Fruit fly (Drosophila melanogaster): ENCODE data around the gene Tsp.
A peak's percentile ranks its signal among the peaks of the same experiment; 100 is the strongest.

Tsp gene

dm6 chr2L:6682909-6683308 lies 26.0 kb downstream of the Tsp start:
- TF ChIP-seq Vsx2 (GFP tag; optimal IDR thresholded peaks at IDR 0.05; ENCODE audit: partially characterized antibody) (no peak), Hr83 (GFP tag; optimal IDR thresholded peaks at IDR 0.05; ENCODE audit: poor library complexity, severe bottlenecking) (no peak), OdsH (GFP tag; optimal IDR thresholded peaks at IDR 0.05) (no peak), br (GFP tag; optimal IDR thresholded peaks at IDR 0.05) (no peak), CrebA (GFP tag; optimal IDR thresholded peaks at IDR 0.05; ENCODE audit: borderline replicate concordance) (no peak)

dm6 chr2L:6677453-6677852 lies 31.4 kb downstream of the Tsp start, which contains the start of gene Nse1:
Gene Nse1, minus strand, starts transcription at chr2L:6677625.
- TF ChIP-seq N (GFP tag; optimal IDR thresholded peaks at IDR 0.05), result no peak
- TF ChIP-seq Dif (GFP tag; optimal IDR thresholded peaks at IDR 0.05; ENCODE audit: partially characterized antibody), result no peak
- no peak for TF ChIP-seq rgr (GFP tag; optimal IDR thresholded peaks at IDR 0.05)
- no peak for TF ChIP-seq Hr83 (GFP tag; optimal IDR thresholded peaks at IDR 0.05; ENCODE audit: poor library complexity, severe bottlenecking)
- TF ChIP-seq pan (optimal IDR thresholded peaks at IDR 0.05), result no peak
- TF ChIP-seq tai (GFP tag; optimal IDR thresholded peaks at IDR 0.05), result no peak
- TF ChIP-seq woc (GFP tag; optimal IDR thresholded peaks at IDR 0.05), result no peak
- no peak for TF ChIP-seq fru (GFP tag; optimal IDR thresholded peaks at IDR 0.05)
- TF ChIP-seq h (GFP tag; optimal IDR thresholded peaks at IDR 0.05), result no peak
- TF ChIP-seq CG32264 (GFP tag; optimal IDR thresholded peaks at IDR 0.05), result no peak
- TF ChIP-seq br (GFP tag; optimal IDR thresholded peaks at IDR 0.05), result no peak
- no peak for TF ChIP-seq Myc (optimal IDR thresholded peaks at IDR 0.05)
- no peak for TF ChIP-seq OdsH (GFP tag; optimal IDR thresholded peaks at IDR 0.05)
- TF ChIP-seq dsf (GFP tag; optimal IDR thresholded peaks at IDR 0.05; ENCODE audit: borderline replicate concordance), result no peak
- no peak for TF ChIP-seq jim (GFP tag; optimal IDR thresholded peaks at IDR 0.05)
- TF ChIP-seq Hnf4 (GFP tag; optimal IDR thresholded peaks at IDR 0.05), result no peak

dm6 chr2L:6676535-6676934 lies 32.4 kb downstream of the Tsp start, which contains the start of gene cort:
Gene cort, minus strand, starts transcription at chr2L:6676635.
- no peak for TF ChIP-seq CrebA (GFP tag; optimal IDR thresholded peaks at IDR 0.05; ENCODE audit: borderline replicate concordance)
- TF ChIP-seq CG32264 (GFP tag; optimal IDR thresholded peaks at IDR 0.05), result no peak

dm6 chr2L:6673211-6674012 lies 35.5 kb downstream of the Tsp start, which contains the start of gene Spn27A:
Gene Spn27A, minus strand, starts transcription at chr2L:6673347.
- TF ChIP-seq Mio (GFP tag; optimal IDR thresholded peaks at IDR 0.05) (no peak), N (GFP tag; optimal IDR thresholded peaks at IDR 0.05) (no peak), CG32264 (GFP tag; optimal IDR thresholded peaks at IDR 0.05) (no peak), h (GFP tag; optimal IDR thresholded peaks at IDR 0.05) (peak; percentile 77), woc (GFP tag; optimal IDR thresholded peaks at IDR 0.05) (peak; percentile 76), GATAd (GFP tag; optimal IDR thresholded peaks at IDR 0.05) (no peak), lola (GFP tag; optimal IDR thresholded peaks at IDR 0.05) (no peak), Sp1 (GFP tag; optimal IDR thresholded peaks at IDR 0.05) (peak; percentile 36), dsf (GFP tag; optimal IDR thresholded peaks at IDR 0.05; ENCODE audit: borderline replicate concordance) (peak; percentile 37), fru (GFP tag; optimal IDR thresholded peaks at IDR 0.05) (no peak), tai (GFP tag; optimal IDR thresholded peaks at IDR 0.05) (no peak), brk (GFP tag; optimal IDR thresholded peaks at IDR 0.05) (no peak), OdsH (GFP tag; optimal IDR thresholded peaks at IDR 0.05) (peak; percentile 72), psq (GFP tag; optimal IDR thresholded peaks at IDR 0.05) (peak; percentile 98), foxo (GFP tag; optimal IDR thresholded peaks at IDR 0.05) (peak; percentile 15 to 74), dl (GFP tag; optimal IDR thresholded peaks at IDR 0.05; ENCODE audit: insufficient read depth in 1 of 2, partially characterized antibody in 2 of 2) (peak; percentile 7 to 37), CG9705 (GFP tag; optimal IDR thresholded peaks at IDR 0.05) (peak; percentile 54), Rel (GFP tag; optimal IDR thresholded peaks at IDR 0.05) (no peak), Rel (tag; optimal IDR thresholded peaks at IDR 0.05) (peak; percentile 99), Hr78 (GFP tag; optimal IDR thresholded peaks at IDR 0.05) (no peak), HLH106 (tag; optimal IDR thresholded peaks at IDR 0.05) (peak; percentile 55), usp (GFP tag; optimal IDR thresholded peaks at IDR 0.05) (no peak), dmrt93B (GFP tag; optimal IDR thresholded peaks at IDR 0.05) (no peak), sage (GFP tag; optimal IDR thresholded peaks at IDR 0.05) (no peak), Dif (GFP tag; optimal IDR thresholded peaks at IDR 0.05; ENCODE audit: partially characterized antibody) (peak; percentile 67), br (GFP tag; optimal IDR thresholded peaks at IDR 0.05) (peak; percentile 64), ey (GFP tag; optimal IDR thresholded peaks at IDR 0.05) (peak; percentile 77), jim (GFP tag; optimal IDR thresholded peaks at IDR 0.05) (no peak), Hnf4 (GFP tag; optimal IDR thresholded peaks at IDR 0.05) (peak; percentile 62), CrebA (GFP tag; optimal IDR thresholded peaks at IDR 0.05; ENCODE audit: borderline replicate concordance) (no peak), pan (optimal IDR thresholded peaks at IDR 0.05) (no peak), Hr83 (GFP tag; optimal IDR thresholded peaks at IDR 0.05; ENCODE audit: poor library complexity, severe bottlenecking) (peak; percentile 15), sv (GFP tag; optimal IDR thresholded peaks at IDR 0.05) (peak; percentile 13), Vsx2 (GFP tag; optimal IDR thresholded peaks at IDR 0.05; ENCODE audit: partially characterized antibody) (no peak), Jra (GFP tag; optimal IDR thresholded peaks at IDR 0.05) (peak; percentile 52), Myc (optimal IDR thresholded peaks at IDR 0.05) (no peak), rgr (GFP tag; optimal IDR thresholded peaks at IDR 0.05) (peak; percentile 71), Abd-B (GFP tag; optimal IDR thresholded peaks at IDR 0.05) (no peak), Dfd (GFP tag; optimal IDR thresholded peaks at IDR 0.05) (no peak)
